Worm (Caenorhabditis elegans) whole organism, L1 larva: ENCODE data around the gene bus-4.
A peak's percentile ranks its signal among the peaks of the same experiment; 100 is the strongest.

Experiments
- C16A3.4 ChIP-seq: fragments of 150-350 bp; optimal IDR thresholded peaks from 2 replicates; lab custom pipeline; 2014; ENCODE audit warnings: missing biosample characterization, missing genetic modification characterization
- F16B12.6 ChIP-seq: fragments of 150-350 bp; optimal IDR thresholded peaks from 2 replicates; lab custom pipeline; 2014; ENCODE audit warnings: missing biosample characterization, missing genetic modification characterization
- blmp-1 ChIP-seq: fragments of 150-350 bp; optimal IDR thresholded peaks from 2 replicates; lab custom pipeline; 2014; ENCODE audit warnings: missing biosample characterization, missing genetic modification characterization
- ceh-8 ChIP-seq: fragments of 200-800 bp; sonication (Bioruptor generic); optimal IDR thresholded peaks from 2 replicates; lab custom pipeline; 2018; ENCODE audit warnings: mild to moderate bottlenecking, missing genetic modification characterization, moderate library complexity, missing compliant biosample characterization
- ceh-82 ChIP-seq, 3 experiments: fragments of 150-350 bp in 1 of 3; sonication (generic microtip) in 2 of 3; optimal IDR thresholded peaks; 2 replicates each; lab custom pipeline; 2014 to 2017; ENCODE audit warnings: missing biosample characterization in 3 of 3, missing genetic modification characterization in 3 of 3
- ceh-88 ChIP-seq: fragments of 200-800 bp; sonication (Bioruptor generic); IDR thresholded peaks from 2 replicates; pipeline ENCODE4 v1.3.6; 2022; ENCODE audit warnings: missing genetic modification characterization, missing compliant biosample characterization
- ceh-90 ChIP-seq: sonication (generic microtip); optimal IDR thresholded peaks from 2 replicates; lab custom pipeline; 2016; ENCODE audit warnings: missing genetic modification characterization, missing compliant biosample characterization
- ces-1 ChIP-seq: fragments of 150-350 bp; optimal IDR thresholded peaks from 2 replicates; lab custom pipeline; 2014; ENCODE audit warnings: missing biosample characterization, missing genetic modification reagents, missing genetic modification characterization
- dpl-1 ChIP-seq, 3 experiments: fragments of 150-350 bp in 2 of 3; sonication (generic microtip) in 1 of 3; optimal IDR thresholded peaks; 2 replicates each; lab custom pipeline; 2014 to 2017; ENCODE audit warnings: missing biosample characterization in 3 of 3, missing genetic modification characterization in 3 of 3, missing genetic modification reagents in 3 of 3
- efl-1 ChIP-seq, 4 experiments: fragments of 150-350 bp; optimal IDR thresholded peaks in 3 of 4; peaks in 1 of 4; 1 replicate in 1 of 4; 2 replicates in 3 of 4; lab custom pipeline; 2014; ENCODE audit warnings: missing biosample characterization in 2 of 4, missing genetic modification characterization in 2 of 4, missing genetic modification reagents in 2 of 4
- efl-3 ChIP-seq: fragments of 200-800 bp; sonication (Bioruptor generic); optimal IDR thresholded peaks from 2 replicates; lab custom pipeline; 2018; ENCODE audit warnings: mild to moderate bottlenecking, missing genetic modification characterization, missing compliant biosample characterization
- egl-13 ChIP-seq: sonication (generic microtip); optimal IDR thresholded peaks from 2 replicates; lab custom pipeline; 2016; ENCODE audit warnings: missing genotype, missing genetic modification reagents, missing genetic modification characterization, missing compliant biosample characterization
- elt-2 ChIP-seq: sonication (generic microtip); optimal IDR thresholded peaks from 2 replicates; lab custom pipeline; 2016; ENCODE audit warnings: missing genetic modification characterization, mild to moderate bottlenecking, inconsistent platforms, missing compliant biosample characterization, missing genetic modification reagents
- elt-3 ChIP-seq, 6 experiments: fragments of 150-350 bp in 1 of 6; sonication (generic microtip); optimal IDR thresholded peaks; 2 replicates each; lab custom pipeline; 2017 to 2018; ENCODE audit warnings: missing biosample characterization in 6 of 6, missing genetic modification characterization in 6 of 6, inconsistent platforms in 1 of 6
- fkh-8 ChIP-seq: sonication (generic microtip); optimal IDR thresholded peaks from 2 replicates; lab custom pipeline; 2016; ENCODE audit warnings: mild to moderate bottlenecking, missing genetic modification characterization, missing compliant biosample characterization
- hpl-2 ChIP-seq: fragments of 150-350 bp; optimal IDR thresholded peaks from 2 replicates; lab custom pipeline; 2014; ENCODE audit warnings: missing biosample characterization, missing genetic modification reagents, missing genetic modification characterization
- jun-1 ChIP-seq: fragments of 150-350 bp; optimal IDR thresholded peaks from 2 replicates; lab custom pipeline; 2014; ENCODE audit warnings: missing biosample characterization, missing genetic modification reagents, missing genetic modification characterization
- lin-14 ChIP-seq: fragments of 200-800 bp; sonication (Bioruptor generic); optimal IDR thresholded peaks from 2 replicates; lab custom pipeline; 2018; ENCODE audit warnings: mild to moderate bottlenecking, missing genetic modification characterization, moderate library complexity, missing compliant biosample characterization
- lin-15B ChIP-seq: fragments of 150-350 bp; sonication (generic microtip); optimal IDR thresholded peaks from 3 replicates; lab custom pipeline; 2014; ENCODE audit warnings: missing biosample characterization, missing genetic modification characterization
- lin-35 ChIP-seq, 2 experiments: fragments of 150-350 bp; optimal IDR thresholded peaks; 2 replicates each; lab custom pipeline; 2014; ENCODE audit warnings: missing biosample characterization in 2 of 2, missing genetic modification characterization in 2 of 2, missing genetic modification reagents in 2 of 2
- lin-39 ChIP-seq: fragments of 150-350 bp; optimal IDR thresholded peaks from 2 replicates; lab custom pipeline; 2014; ENCODE audit warnings: missing biosample characterization, missing genetic modification reagents, missing genetic modification characterization
- lir-3 ChIP-seq: sonication (generic microtip); optimal IDR thresholded peaks from 2 replicates; lab custom pipeline; 2016; ENCODE audit warnings: mild to moderate bottlenecking, missing genetic modification characterization, moderate library complexity, missing compliant biosample characterization; ENCODE audit not compliant: poor library complexity
- lsy-2 ChIP-seq, 2 experiments: fragments of 150-350 bp; optimal IDR thresholded peaks; 2 replicates each; lab custom pipeline; 2014; ENCODE audit warnings: missing biosample characterization in 2 of 2, missing genetic modification characterization in 2 of 2
- mdl-1 ChIP-seq, 2 experiments: fragments of 150-350 bp; optimal IDR thresholded peaks; 2 replicates each; lab custom pipeline; 2014 to 2017; ENCODE audit warnings: missing biosample characterization in 2 of 2, missing genetic modification characterization in 2 of 2, inconsistent platforms in 1 of 2
- mef-2 ChIP-seq: fragments of 150-350 bp; optimal IDR thresholded peaks from 2 replicates; lab custom pipeline; 2014; ENCODE audit warnings: missing biosample characterization, missing genetic modification characterization
- nhr-19 ChIP-seq: fragments of 200-800 bp; sonication (Bioruptor generic); conservative IDR thresholded peaks from 2 replicates; pipeline ENCODE4 v1.3.6; 2022; ENCODE audit warnings: missing genetic modification characterization, missing compliant biosample characterization
- nhr-20 ChIP-seq: sonication (generic microtip); optimal IDR thresholded peaks from 2 replicates; lab custom pipeline; 2016; ENCODE audit warnings: mild to moderate bottlenecking, missing genetic modification characterization, missing compliant biosample characterization
- nhr-47 ChIP-seq: sonication (generic microtip); optimal IDR thresholded peaks from 2 replicates; lab custom pipeline; 2016; ENCODE audit warnings: mild to moderate bottlenecking, missing genetic modification characterization, moderate library complexity, missing compliant biosample characterization
- nhr-71 ChIP-seq: sonication (generic microtip); optimal IDR thresholded peaks from 2 replicates; lab custom pipeline; 2016; ENCODE audit warnings: mild to moderate bottlenecking, missing genetic modification characterization, moderate library complexity, missing compliant biosample characterization
- nhr-77 ChIP-seq: fragments of 150-350 bp; optimal IDR thresholded peaks from 2 replicates; lab custom pipeline; 2014; ENCODE audit warnings: missing biosample characterization, missing genetic modification characterization
- nhr-90 ChIP-seq: sonication (generic microtip); optimal IDR thresholded peaks from 2 replicates; lab custom pipeline; 2016; ENCODE audit warnings: mild to moderate bottlenecking, missing genetic modification characterization, missing compliant biosample characterization; ENCODE audit not compliant: poor library complexity
- pag-3 ChIP-seq: sonication (generic microtip); optimal IDR thresholded peaks from 2 replicates; lab custom pipeline; 2017; ENCODE audit warnings: missing genetic modification characterization, mild to moderate bottlenecking, missing compliant biosample characterization, antibody characterized with exemption, borderline replicate concordance; ENCODE audit not compliant: insufficient read depth
- rnt-1 ChIP-seq: sonication (generic microtip); optimal IDR thresholded peaks from 2 replicates; lab custom pipeline; 2016; ENCODE audit warnings: mild to moderate bottlenecking, missing genetic modification characterization, moderate library complexity, missing compliant biosample characterization
- sup-37 ChIP-seq: fragments of 200-800 bp; sonication (Bioruptor generic); optimal IDR thresholded peaks from 2 replicates; lab custom pipeline; 2018; ENCODE audit warnings: mild to moderate bottlenecking, missing genetic modification characterization, missing compliant biosample characterization
- tbx-2 ChIP-seq: sonication (generic microtip); optimal IDR thresholded peaks from 2 replicates; lab custom pipeline; 2016; ENCODE audit warnings: missing genetic modification characterization, missing compliant biosample characterization
- unc-130 ChIP-seq: fragments of 150-350 bp; optimal IDR thresholded peaks from 2 replicates; lab custom pipeline; 2017; ENCODE audit warnings: missing biosample characterization, missing genetic modification characterization, inconsistent platforms
- unc-30 ChIP-seq: sonication (generic microtip); optimal IDR thresholded peaks from 2 replicates; lab custom pipeline; 2017; ENCODE audit warnings: missing biosample characterization, missing genetic modification characterization
- unc-62 ChIP-seq: fragments of 150-350 bp; optimal IDR thresholded peaks from 2 replicates; lab custom pipeline; 2014; ENCODE audit warnings: missing biosample characterization, missing genetic modification reagents, missing genetic modification characterization
- unc-86 ChIP-seq: sonication (generic microtip); optimal IDR thresholded peaks from 2 replicates; lab custom pipeline; 2016; ENCODE audit warnings: missing genetic modification characterization, missing compliant biosample characterization
- unc-98 ChIP-seq: fragments of 200-800 bp; sonication (Bioruptor generic); IDR thresholded peaks from 2 replicates; pipeline ENCODE4 v1.3.6; 2022; ENCODE audit warnings: missing genetic modification characterization, missing compliant biosample characterization
- xbp-1 ChIP-seq: sonication (generic microtip); optimal IDR thresholded peaks from 2 replicates; lab custom pipeline; 2016; ENCODE audit warnings: missing genetic modification characterization, missing compliant biosample characterization
- zag-1 ChIP-seq: fragments of 150-350 bp; optimal IDR thresholded peaks from 2 replicates; lab custom pipeline; 2014; ENCODE audit warnings: missing biosample characterization, missing genetic modification characterization
- ztf-11 ChIP-seq, 2 experiments: sonication (generic microtip); optimal IDR thresholded peaks; 2 replicates each; lab custom pipeline; 2016 to 2017; ENCODE audit warnings: missing genetic modification characterization in 2 of 2, missing biosample characterization in 1 of 2, missing compliant biosample characterization in 1 of 2

bus-4 gene

ce11 chrIV:4712376-4712775 lies 24.3 kb downstream of the bus-4 start, which contains the start of gene yars-2:
TSS of gene yars-2 (minus strand) at chrIV:4712624.
- no peak for TF ChIP-seq elt-3 (tag; optimal IDR thresholded peaks at IDR 0.05; lab: Kevin White, UChicago)
- no peak for TF ChIP-seq blmp-1
- TF ChIP-seq xbp-1 (tag; lab: Kevin White, UChicago) = peak; percentile 10
- TF ChIP-seq hpl-2 = no peak
- peak in 1 of 3 experiments; percentile 42 for TF ChIP-seq dpl-1 (GFP tag; optimal IDR thresholded peaks at IDR 0.05; lab: Kevin White, UChicago)
- no peak for TF ChIP-seq nhr-19 (GFP tag; lab: Robert Waterston, UW)
- no peak for TF ChIP-seq zag-1 (tag; lab: Kevin White, UChicago)
- no peak for TF ChIP-seq ceh-88 (GFP tag; lab: Robert Waterston, UW)
- no peak for TF ChIP-seq fkh-8 (tag; lab: Kevin White, UChicago)
- TF ChIP-seq elt-2 (tag; lab: Kevin White, UChicago) = no peak
- no peak for TF ChIP-seq nhr-20 (tag; lab: Kevin White, UChicago)
- no peak for TF ChIP-seq nhr-77 (tag; lab: Kevin White, UChicago)
- peak; percentile 73 for TF ChIP-seq rnt-1 (tag; lab: Kevin White, UChicago)
- TF ChIP-seq lsy-2 (tag; optimal IDR thresholded peaks at IDR 0.05; lab: Kevin White, UChicago) = peak; percentile 20 to 48
- TF ChIP-seq ceh-8 (GFP tag; lab: Kevin White, UChicago) = no peak
- TF ChIP-seq ceh-90 = peak; percentile 71
- TF ChIP-seq nhr-47 (tag; lab: Kevin White, UChicago) = peak; percentile 42
- no peak for TF ChIP-seq egl-13 (tag; lab: Kevin White, UChicago)
- TF ChIP-seq lin-14 = no peak
- no peak for TF ChIP-seq unc-98
- TF ChIP-seq lin-39 = no peak
- no peak for TF ChIP-seq C16A3.4 (tag; lab: Kevin White, UChicago)
- TF ChIP-seq unc-30 (tag; lab: Kevin White, UChicago) = no peak
- TF ChIP-seq jun-1 (tag; lab: Kevin White, UChicago) = no peak
- no peak for TF ChIP-seq ceh-82 (tag; optimal IDR thresholded peaks at IDR 0.05; lab: Kevin White, UChicago)
- TF ChIP-seq lin-15B (tag; lab: Kevin White, UChicago) = no peak
- TF ChIP-seq ztf-11 (tag; optimal IDR thresholded peaks at IDR 0.05; lab: Kevin White, UChicago) = peak in 1 of 2 experiments; percentile 6
- peak in 1 of 2 experiments; percentile 4 for TF ChIP-seq lin-35 (GFP tag; optimal IDR thresholded peaks at IDR 0.05; lab: Kevin White, UChicago)
- TF ChIP-seq efl-3 (GFP tag; lab: Kevin White, UChicago) = no peak
- no peak for TF ChIP-seq ces-1 (GFP tag; lab: Kevin White, UChicago)
- peak; percentile 18 for TF ChIP-seq nhr-90
- TF ChIP-seq unc-86 (tag; lab: Kevin White, UChicago) = no peak
- TF ChIP-seq F16B12.6 (tag; lab: Kevin White, UChicago) = no peak
- no peak for TF ChIP-seq sup-37 (GFP tag; lab: Kevin White, UChicago)
- peak; percentile 52 for TF ChIP-seq lir-3
- TF ChIP-seq pag-3 (tag; lab: Kevin White, UChicago) = no peak
- TF ChIP-seq mef-2 = no peak
- peak; percentile 4 to 26 for TF ChIP-seq efl-1 (optimal IDR thresholded peaks at IDR 0.05; lab: Kevin White, UChicago)
- TF ChIP-seq efl-1 (GFP tag; optimal IDR thresholded peaks at IDR 0.05 in 1 of 2; lab: Kevin White, UChicago) = no peak
- TF ChIP-seq unc-62 (GFP tag; lab: Kevin White, UChicago) = no peak
- no peak for TF ChIP-seq unc-130 (tag; lab: Kevin White, UChicago)
- TF ChIP-seq nhr-71 (tag; lab: Kevin White, UChicago) = peak; percentile 28
- TF ChIP-seq mdl-1 (tag; optimal IDR thresholded peaks at IDR 0.05; lab: Kevin White, UChicago) = no peak
- TF ChIP-seq tbx-2 (tag; lab: Kevin White, UChicago) = peak; percentile 20
